Worm (Caenorhabditis elegans) whole organism, midembryonic: ENCODE measurements around the gene acr-15.

Source experiments
- T22C8.4 ChIP-seq: fragments of 200-800 bp; sonication (Bioruptor generic); IDR thresholded peaks from 2 replicates; pipeline ENCODE4 v1.3.6; 2022; ENCODE audit warnings: missing genetic modification characterization, missing compliant biosample characterization
- cog-1 ChIP-seq: sonication (generic microtip); optimal IDR thresholded peaks from 2 replicates; lab custom pipeline; 2016; ENCODE audit warnings: missing genetic modification characterization, missing compliant biosample characterization
- flt-1 ChIP-seq: fragments of 200-800 bp; sonication (Bioruptor generic); IDR thresholded peaks from 2 replicates; pipeline ENCODE4 v1.3.6; 2022; ENCODE audit warnings: missing genetic modification characterization, missing compliant biosample characterization
- med-1 ChIP-seq: sonication (generic microtip); optimal IDR thresholded peaks from 2 replicates; lab custom pipeline; 2017; ENCODE audit warnings: missing genetic modification characterization, mild to moderate bottlenecking, missing compliant biosample characterization, antibody characterized with exemption, missing genetic modification reagents; ENCODE audit not compliant: insufficient read depth
- ref-1 ChIP-seq: fragments of 200-800 bp; sonication (Bioruptor generic); conservative IDR thresholded peaks from 2 replicates; pipeline ENCODE4 v1.3.6; 2022; ENCODE audit warnings: missing genetic modification reagents, missing genetic modification characterization, missing compliant biosample characterization
- ztf-23 ChIP-seq: fragments of 200-800 bp; sonication (Bioruptor generic); IDR thresholded peaks from 2 replicates; pipeline ENCODE4 v1.3.6; 2022; ENCODE audit warnings: missing genetic modification reagents, missing genetic modification characterization, missing compliant biosample characterization
- ztf-29 ChIP-seq: fragments of 200-800 bp; sonication (Bioruptor generic); IDR thresholded peaks from 2 replicates; pipeline ENCODE4 v1.3.6; 2022; ENCODE audit warnings: missing genetic modification reagents, missing genetic modification characterization, missing compliant biosample characterization

ce11 chrV:8548989-8549388 is 3.5 kb upstream of the acr-15 start, which contains the start of gene stdh-4:
- TF ChIP-seq med-1 (no peak), ztf-23 (no peak), T22C8.4 (GFP tag; lab: Robert Waterston, UW) (no peak), flt-1 (GFP tag; lab: Robert Waterston, UW) (no peak), ref-1 (GFP tag; lab: Robert Waterston, UW) (no peak), cog-1 (no peak), ztf-29 (GFP tag; lab: Robert Waterston, UW) (no peak)
